Worm (Caenorhabditis elegans): ENCODE measurements around the gene K09C6.2.

Gene K09C6.2

ce11 chrV:899087-899486 lies 42.4 kb downstream of the K09C6.2 start, which contains the start of gene nas-32:
Gene nas-32 (minus strand): TSS chrV:899187.
- TF ChIP-seq dsc-1 (tag; optimal IDR thresholded peaks at IDR 0.05) (no peak), unc-130 (tag; optimal IDR thresholded peaks at IDR 0.05) (no peak), pag-3 (tag; optimal IDR thresholded peaks at IDR 0.05; ENCODE audit: borderline replicate concordance, insufficient read depth) (no peak), zip-4 (GFP tag; optimal IDR thresholded peaks at IDR 0.05) (no peak), unc-98 (GFP tag; IDR thresholded peaks at IDR 0.05) (no peak), lir-3 (tag; optimal IDR thresholded peaks at IDR 0.05; ENCODE audit: poor library complexity) (no peak)

DNA sequence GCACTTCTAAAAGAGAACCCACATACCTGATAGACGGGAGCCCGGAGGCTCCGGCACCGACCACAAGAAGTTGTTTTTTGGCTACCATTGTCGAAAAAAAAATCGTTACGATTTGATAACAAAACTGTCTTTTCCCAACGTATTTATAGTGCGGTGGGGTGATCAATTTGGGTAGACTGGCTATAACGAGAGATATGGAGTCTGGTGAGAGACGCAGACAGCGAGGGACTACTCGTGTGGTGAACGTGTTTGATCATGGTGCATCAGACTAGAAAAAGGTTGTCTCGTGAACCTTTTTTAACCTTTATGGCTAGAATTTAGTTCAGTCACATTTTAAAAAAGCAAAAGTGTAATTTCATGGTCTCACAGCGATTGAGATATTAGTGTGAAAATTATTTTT lies 46.8 kb downstream of the K09C6.2 start, which contains the start of gene fmo-5:
Gene fmo-5 (minus strand): TSS at position 206 of the 400 bp plus-strand sequence.
- TF ChIP-seq F16B12.6 (tag; optimal IDR thresholded peaks at IDR 0.05) = peak; percentile 15
- TF ChIP-seq ceh-63 (GFP tag; optimal IDR thresholded peaks at IDR 0.05) = no peak
- peak in 1 of 2 experiments; percentile 73 for TF ChIP-seq mdl-1 (tag; optimal IDR thresholded peaks at IDR 0.05)
- TF ChIP-seq tbx-2 (tag; optimal IDR thresholded peaks at IDR 0.05) = peak; percentile 48
- no peak for TF ChIP-seq swsn-7 (tag; optimal IDR thresholded peaks at IDR 0.05)
- TF ChIP-seq egl-27 (tag; optimal IDR thresholded peaks at IDR 0.05) = no peak
- peak in 3 of 6 experiments; percentile 18 to 60 (median 42) for TF ChIP-seq elt-3 (tag; optimal IDR thresholded peaks at IDR 0.05)
- peak; percentile 49 for TF ChIP-seq elt-2 (tag; optimal IDR thresholded peaks at IDR 0.05)
- TF ChIP-seq dpl-1 (GFP tag; optimal IDR thresholded peaks at IDR 0.05) = peak in 2 of 3 experiments; percentile 42 to 57
- peak; percentile 1 for TF ChIP-seq ztf-4 (tag; optimal IDR thresholded peaks at IDR 0.05)
- TF ChIP-seq rnt-1 (tag; optimal IDR thresholded peaks at IDR 0.05) = peak; percentile 46
- TF ChIP-seq nhr-47 (tag; optimal IDR thresholded peaks at IDR 0.05) = peak; percentile 35
- TF ChIP-seq nhr-85 (tag) = peak; percentile 73
- no peak for TF ChIP-seq nhr-28 (tag; optimal IDR thresholded peaks at IDR 0.05)
- 0 out of 2 replicates have a peak, but pooled peaks have one; percentile 35 for TF ChIP-seq grh-1 (GFP tag; IDR thresholded peaks at IDR 0.05)
- no peak for TF ChIP-seq vab-15 (tag; optimal IDR thresholded peaks at IDR 0.05)
- peak; percentile 48 to 78 for TF ChIP-seq lin-35 (GFP tag; optimal IDR thresholded peaks at IDR 0.05)
- TF ChIP-seq pag-3 (tag; optimal IDR thresholded peaks at IDR 0.05; ENCODE audit: borderline replicate concordance, insufficient read depth) = no peak
- TF ChIP-seq nhr-20 (tag; optimal IDR thresholded peaks at IDR 0.05) = peak; percentile 88
- TF ChIP-seq snu-23 (GFP tag; optimal IDR thresholded peaks at IDR 0.05) = peak; percentile 64
- TF ChIP-seq nhr-90 (tag; optimal IDR thresholded peaks at IDR 0.05; ENCODE audit: poor library complexity) = peak; percentile 66
- TF ChIP-seq efl-3 (GFP tag; optimal IDR thresholded peaks at IDR 0.05) = no peak
- TF ChIP-seq nhr-237 (tag; optimal IDR thresholded peaks at IDR 0.05) = no peak
- peak; percentile 42 to 65 for TF ChIP-seq efl-1 (optimal IDR thresholded peaks at IDR 0.05)
- peak; percentile 60 to 97 for TF ChIP-seq efl-1 (GFP tag; optimal IDR thresholded peaks at IDR 0.05 in 1 of 2)

- TF ChIP-seq snu-23 (GFP tag; optimal IDR thresholded peaks at IDR 0.05) (peak; percentile 92), nhr-76 (tag; optimal IDR thresholded peaks at IDR 0.05) (no peak), nhr-20 (tag; optimal IDR thresholded peaks at IDR 0.05) (peak; percentile 91), lir-3 (tag; optimal IDR thresholded peaks at IDR 0.05; ENCODE audit: poor library complexity) (no peak), fkh-4 (tag; optimal IDR thresholded peaks at IDR 0.05; ENCODE audit: borderline replicate concordance) (peak; percentile 25), ceh-63 (GFP tag; optimal IDR thresholded peaks at IDR 0.05) (peak; percentile 9), aly-2 (tag; optimal IDR thresholded peaks at IDR 0.05) (peak; percentile 78), skn-1 (tag; optimal IDR thresholded peaks at IDR 0.05) (peak; percentile 86), efl-1 (optimal IDR thresholded peaks at IDR 0.05) (peak; percentile 89 to 98), efl-1 (GFP tag; optimal IDR thresholded peaks at IDR 0.05 in 1 of 2) (peak; percentile 98 to 100), elt-3 (tag; optimal IDR thresholded peaks at IDR 0.05) (peak in 3 of 6 experiments; percentile 34 to 76 (median 76)), fkh-8 (tag; optimal IDR thresholded peaks at IDR 0.05) (peak; percentile 76), efl-3 (GFP tag; optimal IDR thresholded peaks at IDR 0.05) (no peak), C04F5.9 (tag; optimal IDR thresholded peaks at IDR 0.05) (no peak), mef-2 (tag; optimal IDR thresholded peaks at IDR 0.05) (no peak), lsy-2 (tag; optimal IDR thresholded peaks at IDR 0.05) (peak; percentile 83 to 88), ztf-11 (tag; optimal IDR thresholded peaks at IDR 0.05) (peak in 1 of 2 experiments; percentile 75), sptf-1 (tag; optimal IDR thresholded peaks at IDR 0.05) (no peak), unc-86 (tag; optimal IDR thresholded peaks at IDR 0.05) (peak; percentile 63), ceh-90 (tag; optimal IDR thresholded peaks at IDR 0.05) (peak; percentile 33), alr-1 (tag; optimal IDR thresholded peaks at IDR 0.05; ENCODE audit: borderline replicate concordance) (no peak), ces-1 (GFP tag; optimal IDR thresholded peaks at IDR 0.05) (no peak), dpl-1 (GFP tag; optimal IDR thresholded peaks at IDR 0.05) (peak; percentile 89 to 98 (median 98)), nhr-47 (tag; optimal IDR thresholded peaks at IDR 0.05) (peak; percentile 89), blmp-1 (tag; optimal IDR thresholded peaks at IDR 0.05) (peak; percentile 75), ceh-88 (GFP tag; IDR thresholded peaks at IDR 0.05) (no peak)
These were observed 47.8 kb downstream of the K09C6.2 start, which contains the start of gene trm-2A for ce11 chrV:904232-904983. Gene trm-2A (plus strand): TSS chrV:904963.
